Fruit fly (Drosophila melanogaster): ENCODE measurements around the gene Ptpmeg2.

- TF ChIP-seq CG32121 (GFP tag; IDR thresholded peaks at IDR 0.05) = peak; percentile 29; the same call in 1 of the 2 replicates
- TF ChIP-seq EcR (GFP tag; optimal IDR thresholded peaks at IDR 0.05) = no peak
- TF ChIP-seq CG15710 (tag; optimal IDR thresholded peaks at IDR 0.05) = no peak
- no peak for TF ChIP-seq Pif1B (GFP tag; optimal IDR thresholded peaks at IDR 0.05)
- TF ChIP-seq gl (tag; optimal IDR thresholded peaks at IDR 0.05) = no peak
- peak; percentile 41 for TF ChIP-seq CG14655 (GFP tag; optimal IDR thresholded peaks at IDR 0.05)
- TF ChIP-seq CG17806 (tag; optimal IDR thresholded peaks at IDR 0.05) = no peak
- peak; percentile 47 for TF ChIP-seq CG12605 (GFP tag; IDR thresholded peaks at IDR 0.05)
- no peak for TF ChIP-seq rn (GFP tag; IDR thresholded peaks at IDR 0.05)
- peak; percentile 43; the same call in 1 of the 3 replicates for TF ChIP-seq fd96Ca (GFP tag; IDR thresholded peaks at IDR 0.05)
These were observed 20.0 kb downstream of the Ptpmeg2 start for dm6 chrX:9638927-9639420.

Data from whole organism, pupa.